Worm (Caenorhabditis elegans): ENCODE results near the gene C32C4.16.

C32C4.16 gene

DNA sequence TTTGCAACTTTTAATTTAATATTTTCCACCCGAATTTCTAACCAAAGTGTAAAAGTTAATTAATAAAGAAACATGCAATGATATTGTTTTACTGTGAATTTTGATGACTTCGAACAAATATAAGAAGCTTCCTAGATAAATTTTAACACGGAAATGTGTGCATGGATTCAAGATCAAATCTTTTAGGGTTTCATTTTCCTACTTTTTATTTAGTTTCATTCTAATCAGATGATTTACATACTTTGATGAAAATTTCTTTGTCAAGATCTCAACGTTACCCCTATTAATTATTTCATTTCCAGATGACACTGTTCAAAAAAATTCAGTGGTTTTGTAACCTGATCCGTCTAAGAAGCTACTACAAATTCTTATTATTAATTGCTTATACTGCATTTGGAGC lies 19.9 kb downstream of the C32C4.16 start, which contains the start of gene twk-12:
twk-12 (plus strand) TSS at position 301 of the 400 bp plus-strand sequence.
- TF ChIP-seq unc-62 (GFP tag; optimal IDR thresholded peaks at IDR 0.05): no peak

DNA sequence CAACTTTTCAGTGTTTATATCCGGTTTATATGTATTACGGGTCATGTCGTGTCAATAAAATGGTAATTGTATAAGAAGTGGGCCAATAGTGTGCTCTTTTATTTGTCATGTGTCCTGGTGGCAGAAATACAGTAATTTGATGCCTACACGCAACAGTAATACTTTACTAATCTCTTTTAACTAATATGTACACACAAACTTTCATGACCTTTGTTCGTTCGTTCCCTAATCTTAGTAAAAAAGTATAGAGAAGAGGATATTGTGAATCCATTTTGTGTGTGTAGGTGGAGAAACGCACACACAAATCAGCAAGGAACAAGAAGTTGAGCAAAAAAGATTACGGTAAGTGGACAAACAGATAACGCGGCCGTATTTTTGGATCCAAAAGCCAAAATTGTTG lies 23.5 kb downstream of the C32C4.16 start:
- TF ChIP-seq unc-62 (GFP tag; optimal IDR thresholded peaks at IDR 0.05): no peak

DNA sequence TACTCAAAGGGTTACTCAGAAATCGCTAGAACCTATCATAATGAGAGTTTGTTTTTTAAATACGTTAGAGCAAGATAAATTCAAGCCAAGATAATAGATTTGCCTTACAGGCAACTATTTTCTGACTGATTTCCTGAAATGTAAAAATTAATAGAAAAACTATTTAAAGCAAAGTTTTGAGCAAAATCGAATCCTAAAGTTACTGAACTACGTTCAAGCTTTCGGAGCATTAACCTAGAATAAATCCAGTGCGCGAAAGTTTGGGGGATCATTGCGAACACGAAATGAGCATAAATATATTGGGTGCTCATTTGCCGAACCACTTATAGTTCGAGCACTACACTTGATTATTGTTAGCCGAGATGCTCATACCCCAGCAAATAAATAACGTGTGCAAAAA lies 24.3 kb downstream of the C32C4.16 start, which contains the start of gene ceh-22:
ceh-22 (plus strand) TSS at position 301 of the 400 bp plus-strand sequence.
- no peak for TF ChIP-seq unc-62 (GFP tag; optimal IDR thresholded peaks at IDR 0.05)

DNA sequence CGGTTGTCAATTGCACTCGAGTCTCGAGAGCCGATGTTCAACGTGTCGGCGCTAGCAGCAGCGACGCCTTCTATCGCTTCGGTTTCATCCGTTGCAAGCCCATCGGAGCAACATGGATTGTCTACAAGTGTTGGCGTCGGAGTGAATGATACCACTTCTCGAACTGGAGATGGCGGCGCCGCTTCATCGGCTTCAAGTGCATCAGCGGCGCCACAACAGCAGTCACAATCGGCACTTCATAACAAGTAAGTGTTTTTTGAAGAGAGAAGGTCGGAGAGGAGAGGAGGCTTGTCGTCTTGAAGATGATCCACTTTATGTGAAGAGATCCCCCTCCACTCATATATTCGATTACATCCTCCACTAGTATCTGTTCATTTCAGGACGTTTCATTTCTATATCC lies 25.2 kb downstream of the C32C4.16 start:
- no peak for TF ChIP-seq unc-62 (GFP tag; optimal IDR thresholded peaks at IDR 0.05)

DNA sequence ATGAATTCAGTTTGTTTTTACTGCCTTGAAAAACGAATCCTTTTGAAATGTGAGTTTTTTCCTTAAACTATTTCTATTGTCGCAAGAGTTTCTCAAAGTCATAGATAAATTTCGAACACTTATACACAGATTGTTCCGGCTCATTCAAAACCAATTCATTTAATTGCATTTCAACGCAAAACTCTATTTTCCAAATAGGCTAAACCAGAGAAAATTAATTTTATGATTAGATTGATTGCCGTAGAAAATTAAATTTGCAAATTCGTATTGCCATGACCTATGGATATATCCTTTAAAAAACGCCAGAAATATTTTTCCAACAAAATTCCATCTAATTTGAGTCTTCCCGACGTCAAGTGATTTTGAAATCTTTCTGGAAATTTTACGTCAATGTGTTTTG lies 28.6 kb downstream of the C32C4.16 start:
- no peak for TF ChIP-seq unc-62 (GFP tag; optimal IDR thresholded peaks at IDR 0.05)

DNA sequence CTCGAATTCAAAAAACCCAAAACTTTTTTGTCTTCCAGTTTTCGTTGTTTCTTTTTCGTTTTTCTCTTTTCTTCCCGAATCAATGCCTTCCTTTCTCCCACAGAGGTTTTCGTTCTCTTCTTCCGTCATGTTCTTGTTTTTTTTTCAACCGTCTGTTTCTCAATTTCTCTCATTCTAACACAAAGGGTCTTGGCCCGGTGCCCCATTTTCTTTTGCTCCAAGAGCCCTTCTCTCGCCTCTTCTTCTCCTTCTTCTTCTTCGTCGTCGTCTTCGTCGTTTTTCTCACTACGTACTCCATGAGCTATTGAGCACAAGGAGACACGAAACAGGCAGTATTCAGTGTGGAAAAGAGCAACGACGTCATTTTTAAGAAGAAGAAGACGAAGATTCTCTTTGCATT lies 30.1 kb downstream of the C32C4.16 start:
- TF ChIP-seq unc-62 (GFP tag; optimal IDR thresholded peaks at IDR 0.05): no peak

DNA sequence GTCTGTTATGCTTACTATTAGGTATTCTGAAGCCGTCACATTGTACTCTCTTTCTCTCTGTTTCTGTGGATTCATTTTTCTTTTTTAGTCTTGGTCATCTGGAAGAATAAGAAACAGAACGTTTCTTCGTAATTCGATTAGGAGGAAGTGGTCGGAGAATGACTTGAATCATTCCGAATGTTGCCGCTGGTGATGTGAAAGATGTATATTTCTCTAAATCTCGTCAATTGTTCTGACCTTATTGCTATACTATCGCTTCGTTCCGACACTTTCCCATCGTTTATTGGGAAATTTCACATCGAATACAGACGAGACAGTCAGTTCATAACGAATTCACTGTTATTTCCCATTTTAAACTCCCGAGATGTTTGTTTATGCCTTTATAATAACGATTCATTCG lies 31.7 kb downstream of the C32C4.16 start:
- TF ChIP-seq unc-62 (GFP tag; optimal IDR thresholded peaks at IDR 0.05): no peak

DNA sequence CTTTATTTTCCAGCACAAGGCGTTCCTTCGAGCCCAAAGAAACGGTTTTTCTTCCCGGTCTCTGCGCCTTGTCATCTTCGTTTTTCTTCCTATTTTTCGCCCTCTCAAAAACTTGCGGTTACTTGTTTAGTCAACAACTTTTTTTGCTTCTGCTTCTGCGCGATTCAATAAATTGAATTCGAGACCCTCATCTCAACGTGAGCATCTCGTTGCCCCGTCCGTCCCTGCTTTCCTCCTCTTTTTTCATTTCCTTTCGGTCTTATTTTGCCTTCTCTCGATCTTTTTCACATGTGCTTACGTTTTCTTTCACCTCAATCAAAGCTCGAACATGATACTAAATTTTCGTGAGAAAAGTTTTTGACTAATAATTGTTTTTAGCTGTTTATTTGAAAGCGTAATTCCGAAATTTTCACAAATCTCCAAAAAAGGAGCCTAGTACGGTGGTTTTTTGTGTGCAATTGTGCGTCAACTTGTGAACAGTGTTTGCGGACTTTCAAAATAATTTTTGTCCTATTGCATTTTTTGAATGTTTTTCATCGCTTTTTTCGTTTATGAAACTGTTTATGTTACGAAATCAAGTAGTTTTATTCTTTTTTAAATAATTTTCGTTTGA lies 32.7 kb downstream of the C32C4.16 start:
- no peak for TF ChIP-seq unc-62 (GFP tag; optimal IDR thresholded peaks at IDR 0.05)

DNA sequence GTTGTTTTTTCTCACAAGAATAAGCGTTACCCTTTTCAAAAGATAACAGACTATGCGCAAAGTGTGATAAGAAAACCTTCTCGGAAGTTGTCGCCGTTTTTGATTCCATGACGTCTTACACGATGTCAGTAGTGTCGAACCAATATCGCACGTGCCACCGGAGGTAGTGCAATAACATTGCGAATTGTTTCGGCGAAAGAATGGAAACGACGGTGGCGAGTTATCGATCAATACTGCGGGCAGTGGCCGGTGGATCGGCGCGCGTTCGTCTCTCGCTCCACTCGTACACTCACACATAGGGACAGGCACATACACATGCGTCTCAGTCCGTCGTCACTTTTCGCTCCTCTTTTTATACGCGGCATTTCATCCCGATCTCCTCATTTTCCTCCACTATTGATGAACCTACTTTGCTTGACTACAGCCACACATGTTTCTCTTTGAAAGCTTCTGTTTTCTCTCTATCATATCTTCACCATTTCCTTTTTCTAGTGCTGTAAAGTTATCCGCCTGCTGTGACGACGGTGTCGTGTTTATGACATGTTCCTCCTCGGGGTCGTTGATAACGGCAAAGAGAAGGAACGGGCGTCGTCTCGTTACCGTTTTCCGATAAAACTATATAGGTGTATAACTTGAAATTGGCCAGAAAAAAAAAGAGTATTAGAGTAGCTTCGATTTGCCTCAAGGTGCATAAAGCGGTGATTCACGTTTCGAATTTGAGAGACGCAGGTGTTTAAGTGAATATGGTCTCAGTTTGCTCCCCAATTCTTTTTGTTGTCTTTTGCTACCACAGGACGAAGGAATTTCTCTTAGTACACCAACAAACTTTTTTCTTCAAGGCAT lies 34.0 kb downstream of the C32C4.16 start:
- no peak for TF ChIP-seq unc-62 (GFP tag; optimal IDR thresholded peaks at IDR 0.05)

DNA sequence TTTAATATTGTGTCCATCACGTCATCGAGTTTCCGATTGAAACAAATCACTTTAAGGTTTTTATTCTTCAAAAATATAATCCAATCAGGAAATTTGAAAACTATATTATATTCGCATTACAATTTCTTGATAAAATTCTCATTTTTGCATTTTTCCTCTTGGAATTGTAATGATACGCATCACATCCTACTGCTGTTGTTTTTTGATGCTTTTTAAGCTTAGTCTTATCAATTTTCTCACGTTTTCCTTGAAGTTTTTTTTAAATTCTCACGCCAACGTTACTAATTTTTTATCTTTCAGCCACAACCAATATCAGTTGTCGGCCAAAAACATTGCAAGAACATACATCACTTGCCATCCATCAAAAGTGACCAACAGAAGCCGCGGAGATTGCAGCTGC lies 34.8 kb downstream of the C32C4.16 start, which contains the start of gene gsp-1:
gsp-1 (plus strand) TSS at position 301 of the 400 bp plus-strand sequence.
- no peak for TF ChIP-seq unc-62 (GFP tag; optimal IDR thresholded peaks at IDR 0.05)

DNA sequence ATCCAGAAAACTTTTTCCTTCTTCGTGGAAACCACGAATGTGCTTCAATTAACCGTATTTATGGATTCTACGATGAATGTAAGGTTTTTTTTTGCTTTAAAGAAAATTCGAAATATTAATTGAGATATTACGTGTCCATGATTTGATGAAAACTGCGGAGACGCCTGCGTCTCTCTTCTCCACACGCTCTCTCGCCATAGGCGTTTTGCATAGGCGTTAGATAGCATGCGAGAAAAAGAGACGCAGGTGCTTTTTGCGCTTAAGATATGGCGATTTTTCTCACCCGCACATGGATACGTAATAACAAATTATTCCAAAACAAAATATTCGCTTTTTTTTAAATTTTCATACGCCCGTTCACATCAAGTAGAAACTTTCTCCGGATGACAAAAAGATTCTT lies 36.1 kb downstream of the C32C4.16 start:
- TF ChIP-seq unc-62 (GFP tag; optimal IDR thresholded peaks at IDR 0.05): no peak

DNA sequence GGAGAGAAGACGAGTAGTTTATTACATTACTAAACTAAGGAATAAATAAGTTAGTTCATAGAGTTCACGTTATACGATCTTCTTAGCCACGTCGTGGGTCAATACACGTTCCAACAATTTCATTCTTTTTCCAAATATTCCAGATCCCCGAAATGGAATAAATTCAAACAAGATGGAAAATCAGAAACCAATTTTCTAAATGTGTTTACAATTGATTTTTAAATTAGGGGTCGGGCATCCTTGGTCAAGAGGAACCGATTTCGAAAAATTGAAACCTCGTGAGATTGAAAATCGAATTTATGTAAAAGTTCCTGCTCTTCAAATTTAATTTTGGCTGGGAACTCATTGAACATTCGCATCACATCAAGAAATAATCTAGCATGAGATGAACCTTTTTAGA lies 37.4 kb downstream of the C32C4.16 start:
- no peak for TF ChIP-seq unc-62 (GFP tag; optimal IDR thresholded peaks at IDR 0.05)

DNA sequence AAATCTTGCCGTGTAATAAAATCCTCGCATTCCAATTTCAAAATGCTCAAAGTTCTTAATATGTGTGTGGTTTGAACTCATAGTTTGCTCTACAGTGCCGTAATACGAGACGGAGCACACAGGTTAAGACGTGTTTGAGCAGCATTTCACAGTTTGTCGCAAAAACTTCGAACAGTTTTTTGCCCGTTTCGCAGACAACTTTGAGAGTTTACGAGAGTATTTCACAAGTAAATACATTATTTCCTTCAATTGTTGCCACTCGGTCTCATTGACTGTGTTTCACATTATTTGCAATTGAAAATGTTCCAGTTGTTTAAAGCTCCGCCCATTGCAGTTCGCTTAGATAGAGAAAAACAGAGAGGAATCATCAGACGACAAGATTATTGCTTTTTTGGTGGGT lies 40.2 kb downstream of the C32C4.16 start, which contains the start of gene F29F11.20:
F29F11.20 (plus strand) TSS at position 301 of the 400 bp plus-strand sequence.
- TF ChIP-seq unc-62 (GFP tag; optimal IDR thresholded peaks at IDR 0.05): no peak

DNA sequence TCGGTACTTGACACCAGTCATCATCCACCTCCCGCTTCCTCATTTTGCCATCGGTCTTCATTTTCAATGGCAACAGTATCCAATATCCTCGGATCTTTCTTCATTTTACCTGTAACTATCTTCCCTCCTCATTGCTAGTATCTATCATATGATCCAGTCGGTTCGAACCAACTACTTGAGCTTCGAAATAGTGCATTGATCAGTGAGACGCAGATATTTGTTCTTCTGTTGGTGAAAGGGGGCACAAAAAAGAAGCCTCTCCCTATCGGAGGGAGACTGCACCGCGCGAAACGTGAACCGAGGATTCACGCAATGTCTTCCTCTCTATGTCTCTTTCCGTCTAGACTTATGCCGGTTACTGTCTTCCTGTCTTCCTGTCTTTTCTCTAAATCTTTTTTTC lies 44.0 kb downstream of the C32C4.16 start:
- no peak for TF ChIP-seq unc-62 (GFP tag; optimal IDR thresholded peaks at IDR 0.05)

DNA sequence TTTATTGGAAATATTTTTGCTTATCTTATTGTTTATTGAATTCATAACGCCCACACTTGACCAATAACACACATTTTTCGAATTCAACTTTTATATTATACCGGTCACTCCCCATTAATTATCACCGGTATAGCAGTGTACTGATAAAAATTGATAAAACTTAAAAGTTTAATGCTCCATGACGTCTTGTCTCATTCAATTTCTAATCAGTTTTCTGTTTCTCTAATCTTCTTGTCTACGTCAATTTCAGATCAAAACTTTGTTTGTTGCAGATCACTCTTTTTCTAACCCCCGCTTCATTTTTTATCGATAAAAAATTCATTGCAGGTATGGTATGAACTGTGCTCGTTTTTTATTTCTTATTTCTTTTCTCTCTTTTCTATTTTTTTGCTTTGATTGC lies 46.4 kb downstream of the C32C4.16 start:
- TF ChIP-seq unc-62 (GFP tag; optimal IDR thresholded peaks at IDR 0.05): no peak

DNA sequence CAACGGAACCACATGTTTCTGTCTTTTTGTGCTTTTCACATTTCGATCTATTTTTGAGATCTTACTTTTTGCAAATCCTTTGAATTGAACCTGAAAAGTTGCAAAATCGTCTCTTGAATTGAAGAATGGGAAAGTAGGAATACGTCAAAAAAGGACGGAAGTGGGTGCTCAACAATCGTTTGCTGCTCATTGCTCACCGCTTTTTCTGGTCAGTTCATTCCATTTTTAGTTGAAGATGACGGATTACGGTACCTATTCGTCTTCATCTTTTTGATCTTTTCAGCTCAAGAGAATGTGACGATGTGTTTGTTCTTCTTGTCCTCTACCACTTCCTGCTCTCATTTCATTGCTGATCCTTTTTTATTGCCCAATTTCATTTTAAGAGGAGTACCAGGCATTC lies 47.8 kb downstream of the C32C4.16 start, which contains the start of gene C05A2.4:
C05A2.4 (plus strand) TSS at position 301 of the 400 bp plus-strand sequence.
- no peak for TF ChIP-seq unc-62 (GFP tag; optimal IDR thresholded peaks at IDR 0.05)

Data from whole organism, dauer.